Worm (Caenorhabditis elegans) whole organism, young adult: ENCODE measurements around the gene mboa-6.
A peak's percentile ranks its signal among the peaks of the same experiment; 100 is the strongest.

ENCODE experiments used
- B0019.2 ChIP-seq: fragments of 200-800 bp; sonication (Bioruptor generic); conservative IDR thresholded peaks from 2 replicates; pipeline ENCODE4 v1.3.6; 2022; ENCODE audit warnings: missing genetic modification reagents, missing genetic modification characterization, missing compliant biosample characterization
- B0261.1 ChIP-seq: sonication (generic microtip); optimal IDR thresholded peaks from 2 replicates; lab custom pipeline; 2016; ENCODE audit warnings: mild to moderate bottlenecking, missing genetic modification characterization, moderate library complexity, missing compliant biosample characterization
- B0336.3 ChIP-seq: fragments of 200-800 bp; sonication (Bioruptor generic); IDR thresholded peaks from 2 replicates; pipeline ENCODE4 v1.3.6; 2022; ENCODE audit warnings: missing genetic modification characterization, missing compliant biosample characterization
- C17E4.6 ChIP-seq: fragments of 200-800 bp; sonication (Bioruptor generic); IDR thresholded peaks from 2 replicates; pipeline ENCODE4 v1.3.6; 2022; ENCODE audit warnings: missing genetic modification reagents, missing genetic modification characterization, missing compliant biosample characterization
- D2030.7 ChIP-seq: fragments of 200-800 bp; sonication (Bioruptor generic); IDR thresholded peaks from 2 replicates; pipeline ENCODE4 v1.3.6; 2022; ENCODE audit warnings: missing genetic modification reagents, missing genetic modification characterization, missing compliant biosample characterization
- F10E7.11 ChIP-seq: sonication (generic microtip); optimal IDR thresholded peaks from 2 replicates; lab custom pipeline; 2017; ENCODE audit warnings: mild to moderate bottlenecking, missing genetic modification characterization, moderate library complexity, missing compliant biosample characterization
- F22D6.2 ChIP-seq: sonication (generic microtip); optimal IDR thresholded peaks from 2 replicates; lab custom pipeline; 2016; ENCODE audit warnings: mild to moderate bottlenecking, missing genetic modification characterization, missing compliant biosample characterization
- F33H1.4 ChIP-seq: fragments of 200-800 bp; sonication (Bioruptor generic); IDR thresholded peaks from 2 replicates; pipeline ENCODE4 v1.3.6; 2022; ENCODE audit warnings: missing genetic modification reagents, missing genetic modification characterization, missing compliant biosample characterization
- F37B4.10 ChIP-seq: fragments of 200-800 bp; sonication (Bioruptor generic); IDR thresholded peaks from 2 replicates; pipeline ENCODE4 v1.3.6; 2022; ENCODE audit warnings: missing genetic modification characterization, missing compliant biosample characterization
- F55B11.4 ChIP-seq: sonication (generic microtip); optimal IDR thresholded peaks from 2 replicates; lab custom pipeline; 2016; ENCODE audit warnings: missing compliant biosample characterization, missing genetic modification characterization, borderline replicate concordance; ENCODE audit not compliant: insufficient read depth
- Y56A3A.18 ChIP-seq: fragments of 200-800 bp; sonication (Bioruptor generic); IDR thresholded peaks from 2 replicates; pipeline ENCODE4 v1.3.6; 2022; ENCODE audit warnings: missing genetic modification reagents, missing genetic modification characterization, missing compliant biosample characterization
- Y79H2A.3 ChIP-seq: fragments of 200-800 bp; sonication (Bioruptor generic); conservative IDR thresholded peaks from 2 replicates; pipeline ENCODE4 v1.3.6; 2022; ENCODE audit warnings: missing genetic modification reagents, missing genetic modification characterization, missing compliant biosample characterization
- aptf-2 ChIP-seq: fragments of 200-800 bp; sonication (Bioruptor generic); conservative IDR thresholded peaks from 2 replicates; pipeline ENCODE4 v1.3.6; 2022; ENCODE audit warnings: missing genetic modification reagents, missing genetic modification characterization, missing compliant biosample characterization
- ccch-3 ChIP-seq: fragments of 200-800 bp; sonication (Bioruptor generic); optimal IDR thresholded peaks from 2 replicates; lab custom pipeline; 2018; ENCODE audit warnings: mild to moderate bottlenecking, missing genetic modification characterization, missing compliant biosample characterization
- cebp-2 ChIP-seq: fragments of 200-800 bp; sonication (Bioruptor generic); IDR thresholded peaks from 2 replicates; pipeline ENCODE4 v1.3.6; 2022; ENCODE audit warnings: missing genetic modification characterization, missing compliant biosample characterization
- ceh-40 ChIP-seq: fragments of 200-800 bp; sonication (Bioruptor generic); IDR thresholded peaks from 2 replicates; pipeline ENCODE4 v1.3.6; 2022; ENCODE audit warnings: missing genetic modification characterization, missing compliant biosample characterization
- ceh-91 ChIP-seq: fragments of 200-800 bp; sonication (Bioruptor generic); IDR thresholded peaks from 2 replicates; pipeline ENCODE4 v1.3.6; 2022; ENCODE audit warnings: missing genetic modification reagents, missing genetic modification characterization, missing compliant biosample characterization
- egl-18 ChIP-seq: fragments of 200-800 bp; sonication (Bioruptor generic); IDR thresholded peaks from 2 replicates; pipeline ENCODE4 v1.3.6; 2022; ENCODE audit warnings: missing genetic modification reagents, missing genetic modification characterization, missing compliant biosample characterization
- egrh-3 ChIP-seq: fragments of 200-800 bp; sonication (Bioruptor generic); IDR thresholded peaks from 2 replicates; pipeline ENCODE4 v1.3.6; 2022; ENCODE audit warnings: missing genetic modification reagents, missing genetic modification characterization, missing compliant biosample characterization
- ekl-4 ChIP-seq: fragments of 200-800 bp; sonication (Bioruptor generic); IDR thresholded peaks from 2 replicates; pipeline ENCODE4 v1.3.6; 2022; ENCODE audit warnings: missing genetic modification reagents, missing genetic modification characterization, missing compliant biosample characterization
- fkh-3 ChIP-seq: sonication (generic microtip); optimal IDR thresholded peaks from 2 replicates; lab custom pipeline; 2016; ENCODE audit warnings: mild to moderate bottlenecking, missing genetic modification characterization, missing compliant biosample characterization
- gei-17 ChIP-seq: fragments of 200-800 bp; sonication (Bioruptor generic); optimal IDR thresholded peaks from 2 replicates; lab custom pipeline; 2018; ENCODE audit warnings: mild to moderate bottlenecking, missing genetic modification characterization, missing compliant biosample characterization
- him-1 ChIP-seq: sonication (generic microtip); optimal IDR thresholded peaks from 2 replicates; lab custom pipeline; 2016; ENCODE audit warnings: missing genotype, missing genetic modification reagents, missing genetic modification characterization, missing compliant biosample characterization
- hlh-26 ChIP-seq: fragments of 200-800 bp; sonication (Bioruptor generic); conservative IDR thresholded peaks from 2 replicates; pipeline ENCODE4 v1.3.6; 2022; ENCODE audit warnings: missing genetic modification reagents, missing genetic modification characterization, missing compliant biosample characterization
- hmg-20 ChIP-seq: fragments of 200-800 bp; sonication (Bioruptor generic); IDR thresholded peaks from 2 replicates; pipeline ENCODE4 v1.3.6; 2022; ENCODE audit warnings: missing genetic modification reagents, missing genetic modification characterization, missing compliant biosample characterization
- let-526 ChIP-seq: fragments of 200-800 bp; sonication (Bioruptor generic); IDR thresholded peaks from 2 replicates; pipeline ENCODE4 v1.3.6; 2022; ENCODE audit warnings: missing genetic modification reagents, missing genetic modification characterization, missing compliant biosample characterization
- lir-1 ChIP-seq: fragments of 200-800 bp; sonication (Bioruptor generic); conservative IDR thresholded peaks from 2 replicates; pipeline ENCODE4 v1.3.6; 2022; ENCODE audit warnings: missing genetic modification reagents, missing genetic modification characterization, missing compliant biosample characterization
- lsl-1 ChIP-seq: fragments of 200-800 bp; sonication (Bioruptor generic); optimal IDR thresholded peaks from 2 replicates; lab custom pipeline; 2018; ENCODE audit warnings: mild to moderate bottlenecking, missing genetic modification characterization, moderate library complexity, missing compliant biosample characterization
- lsy-27 ChIP-seq: sonication (generic microtip); optimal IDR thresholded peaks from 2 replicates; lab custom pipeline; 2017; ENCODE audit warnings: missing genetic modification characterization, mild to moderate bottlenecking, missing compliant biosample characterization, antibody characterized with exemption, missing genotype, borderline replicate concordance; ENCODE audit not compliant: insufficient read depth
- madf-10 ChIP-seq: sonication (generic microtip); optimal IDR thresholded peaks from 2 replicates; lab custom pipeline; 2016; ENCODE audit warnings: mild to moderate bottlenecking, missing genetic modification characterization, missing compliant biosample characterization
- madf-8 ChIP-seq: fragments of 200-800 bp; sonication (Bioruptor generic); conservative IDR thresholded peaks from 2 replicates; pipeline ENCODE4 v1.3.6; 2022; ENCODE audit warnings: missing genetic modification reagents, missing genetic modification characterization, missing compliant biosample characterization
- mel-28 ChIP-seq: sonication (generic microtip); optimal IDR thresholded peaks from 2 replicates; lab custom pipeline; 2016; ENCODE audit warnings: borderline replicate concordance, mild to moderate bottlenecking, missing genetic modification characterization, missing compliant biosample characterization
- nfya-1 ChIP-seq: sonication (generic microtip); optimal IDR thresholded peaks from 2 replicates; lab custom pipeline; 2017; ENCODE audit warnings: antibody characterized with exemption, missing compliant biosample characterization, missing genetic modification characterization, borderline replicate concordance; ENCODE audit not compliant: insufficient read depth
- nfya-2 ChIP-seq: fragments of 200-800 bp; sonication (Bioruptor generic); IDR thresholded peaks from 2 replicates; pipeline ENCODE4 v1.3.6; 2022; ENCODE audit warnings: missing genetic modification reagents, missing genetic modification characterization, missing compliant biosample characterization
- nhr-179 ChIP-seq: sonication (generic microtip); optimal IDR thresholded peaks from 2 replicates; lab custom pipeline; 2016; ENCODE audit warnings: mild to moderate bottlenecking, missing genetic modification characterization, missing compliant biosample characterization
- nhr-27 ChIP-seq: fragments of 200-800 bp; sonication (Bioruptor generic); optimal IDR thresholded peaks from 2 replicates; lab custom pipeline; 2018; ENCODE audit warnings: mild to moderate bottlenecking, missing genetic modification characterization, moderate library complexity, missing compliant biosample characterization
- rec-8 ChIP-seq, 2 experiments: sonication (generic microtip); optimal IDR thresholded peaks; 2 replicates each; lab custom pipeline; 2016; ENCODE audit warnings: mild to moderate bottlenecking in 2 of 2, missing genetic modification characterization in 2 of 2, missing genetic modification reagents in 2 of 2, missing genotype in 2 of 2, missing biosample characterization in 1 of 2, missing compliant biosample characterization in 1 of 2, moderate library complexity in 1 of 2
- repo-1 ChIP-seq: sonication (generic microtip); optimal IDR thresholded peaks from 2 replicates; lab custom pipeline; 2017; ENCODE audit warnings: mild to moderate bottlenecking, missing genetic modification characterization, missing compliant biosample characterization
- snpc-1.1 ChIP-seq: sonication (generic microtip); optimal IDR thresholded peaks from 2 replicates; lab custom pipeline; 2017; ENCODE audit warnings: missing genetic modification characterization, mild to moderate bottlenecking, missing compliant biosample characterization, antibody characterized with exemption, moderate library complexity, missing genotype, missing genetic modification reagents; ENCODE audit not compliant: insufficient read depth
- snpc-3.4 ChIP-seq: sonication (generic microtip); optimal IDR thresholded peaks from 2 replicates; lab custom pipeline; 2017; ENCODE audit warnings: missing genetic modification characterization, mild to moderate bottlenecking, missing compliant biosample characterization, antibody characterized with exemption, moderate library complexity, missing genotype, missing genetic modification reagents
- sptf-2 ChIP-seq: fragments of 200-800 bp; sonication (Bioruptor generic); optimal IDR thresholded peaks from 2 replicates; lab custom pipeline; 2018; ENCODE audit warnings: mild to moderate bottlenecking, missing genetic modification characterization, missing compliant biosample characterization
- ztf-22 ChIP-seq: fragments of 200-800 bp; sonication (Bioruptor generic); optimal IDR thresholded peaks from 2 replicates; lab custom pipeline; 2018; ENCODE audit warnings: mild to moderate bottlenecking, missing genetic modification characterization, moderate library complexity, missing compliant biosample characterization
- ztf-25 ChIP-seq: fragments of 200-800 bp; sonication (Bioruptor generic); IDR thresholded peaks from 2 replicates; pipeline ENCODE4 v1.3.6; 2022; ENCODE audit warnings: missing genetic modification reagents, missing genetic modification characterization, missing compliant biosample characterization

mboa-6 gene

DNA sequence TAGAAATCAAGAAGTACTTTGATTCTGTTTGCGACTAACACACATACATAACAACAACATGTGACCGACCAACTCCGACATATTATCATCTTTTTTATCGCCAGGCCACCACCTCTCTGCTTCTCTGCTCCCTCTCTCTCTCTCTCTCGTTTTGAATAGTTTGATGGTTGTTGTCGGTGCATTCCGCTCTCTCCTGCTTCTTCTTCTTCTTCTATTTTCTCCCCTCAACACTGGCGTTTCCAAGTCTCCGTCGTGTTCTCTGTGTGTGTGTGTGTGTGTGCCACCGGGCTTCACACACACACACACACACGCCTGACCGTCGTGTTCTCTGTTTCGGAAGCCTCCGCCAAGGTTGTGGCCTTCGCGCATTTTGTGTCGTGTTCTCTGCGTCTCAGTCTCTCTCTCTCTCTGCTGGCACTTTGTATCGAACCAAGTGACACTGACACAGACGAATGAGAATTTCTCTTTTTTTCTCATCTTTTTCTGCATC lies 36.7 kb downstream of the mboa-6 start (continued):
- TF ChIP-seq rec-8 (tag; optimal IDR thresholded peaks at IDR 0.05; lab: Kevin White, UChicago): no peak
- no peak for TF ChIP-seq ccch-3
- no peak for TF ChIP-seq snpc-1.1
- 0 out of 2 replicates have a peak, but pooled peaks have one; percentile 55 for TF ChIP-seq ekl-4 (GFP tag; lab: Robert Waterston, UW)
- no peak for TF ChIP-seq Y79H2A.3 (GFP tag; lab: Robert Waterston, UW)
- no peak for TF ChIP-seq nfya-1 (tag; lab: Kevin White, UChicago)
- TF ChIP-seq D2030.7 (GFP tag; lab: Robert Waterston, UW): no peak
- no peak for TF ChIP-seq hlh-26
- peak; percentile 96 for TF ChIP-seq B0336.3 (GFP tag; lab: Robert Waterston, UW)
- TF ChIP-seq hmg-20 (GFP tag; lab: Robert Waterston, UW): no peak
- peak; percentile 24 for TF ChIP-seq nhr-27
- no peak for TF ChIP-seq Y56A3A.18 (GFP tag; lab: Robert Waterston, UW)
- no peak for TF ChIP-seq ceh-40 (GFP tag; lab: Robert Waterston, UW)
- TF ChIP-seq F22D6.2 (tag; lab: Kevin White, UChicago): peak; percentile 97
- TF ChIP-seq lsl-1 (GFP tag; lab: Kevin White, UChicago): no peak

ce11 chrIII:1923419-1924318 lies 38.1 kb downstream of the mboa-6 start:
- TF ChIP-seq ztf-22 (GFP tag; lab: Kevin White, UChicago): no peak
- TF ChIP-seq him-1 (tag; lab: Kevin White, UChicago): no peak
- peak; percentile 95 for TF ChIP-seq madf-10 (tag; lab: Kevin White, UChicago)
- no peak for TF ChIP-seq F37B4.10 (GFP tag; lab: Robert Waterston, UW)
- peak; percentile 99 for TF ChIP-seq egrh-3 (GFP tag; lab: Robert Waterston, UW)
- no peak for TF ChIP-seq fkh-3 (tag; lab: Kevin White, UChicago)
- no peak for TF ChIP-seq aptf-2 (GFP tag; lab: Robert Waterston, UW)
- no peak for TF ChIP-seq ceh-91
- TF ChIP-seq snpc-3.4 (tag; lab: Kevin White, UChicago): no peak
- TF ChIP-seq nhr-179 (tag; lab: Kevin White, UChicago): no peak
- no peak for TF ChIP-seq hmg-20 (GFP tag; lab: Robert Waterston, UW)
- no peak for TF ChIP-seq F10E7.11
- TF ChIP-seq Y79H2A.3 (GFP tag; lab: Robert Waterston, UW): no peak
- no peak for TF ChIP-seq F33H1.4 (GFP tag; lab: Robert Waterston, UW)
- TF ChIP-seq nfya-1 (tag; lab: Kevin White, UChicago): no peak
- no peak for TF ChIP-seq B0261.1
- no peak for TF ChIP-seq F55B11.4 (tag; lab: Kevin White, UChicago)
- TF ChIP-seq B0019.2 (GFP tag; lab: Robert Waterston, UW): no peak
- 0 out of 2 replicates have a peak, but pooled peaks have one; percentile 35 for TF ChIP-seq ekl-4 (GFP tag; lab: Robert Waterston, UW)
- TF ChIP-seq egl-18 (GFP tag; lab: Robert Waterston, UW): no peak
- peak; percentile 65 for TF ChIP-seq lir-1 (GFP tag; lab: Robert Waterston, UW)
- no peak for TF ChIP-seq madf-8 (GFP tag; lab: Robert Waterston, UW)
- TF ChIP-seq B0336.3 (GFP tag; lab: Robert Waterston, UW): peak; percentile 72
- TF ChIP-seq cebp-2: no peak
- no peak for TF ChIP-seq repo-1
- no peak for TF ChIP-seq sptf-2
- no peak for TF ChIP-seq ztf-25 (GFP tag; lab: Robert Waterston, UW)
- TF ChIP-seq rec-8 (tag; optimal IDR thresholded peaks at IDR 0.05; lab: Kevin White, UChicago): no peak
- peak; percentile 56 for TF ChIP-seq gei-17
- TF ChIP-seq let-526 (GFP tag; lab: Robert Waterston, UW): no peak
- TF ChIP-seq C17E4.6: no peak
- TF ChIP-seq ccch-3: no peak
- no peak for TF ChIP-seq nfya-2
- TF ChIP-seq lsy-27 (tag; lab: Kevin White, UChicago): no peak
- TF ChIP-seq mel-28 (tag; lab: Kevin White, UChicago): no peak
